Worm (Caenorhabditis elegans) whole organism, mixed stage, embryonic: ENCODE data around the gene F55C12.2.

Experiments
- ceh-39 ChIP-seq: fragments of 150-350 bp; optimal IDR thresholded peaks from 2 replicates; lab custom pipeline; 2014; ENCODE audit warnings: missing biosample characterization, missing genetic modification characterization
- ces-1 ChIP-seq: fragments of 150-350 bp; optimal IDR thresholded peaks from 2 replicates; lab custom pipeline; 2014; ENCODE audit warnings: missing biosample characterization, missing genetic modification reagents, missing genetic modification characterization
- cnd-1 ChIP-seq: fragments of 200-800 bp; sonication (Bioruptor generic); optimal IDR thresholded peaks from 2 replicates; lab custom pipeline; 2018; ENCODE audit warnings: mild to moderate bottlenecking, missing genetic modification characterization, missing compliant biosample characterization
- mep-1 ChIP-seq: fragments of 150-350 bp; optimal IDR thresholded peaks from 2 replicates; lab custom pipeline; 2017; ENCODE audit warnings: missing biosample characterization, missing genetic modification reagents, missing genetic modification characterization, inconsistent platforms
- nhr-237 ChIP-seq: fragments of 150-350 bp; optimal IDR thresholded peaks from 2 replicates; lab custom pipeline; 2014; ENCODE audit warnings: missing biosample characterization, missing genetic modification characterization
- unc-39 ChIP-seq: fragments of 150-350 bp; optimal IDR thresholded peaks from 2 replicates; lab custom pipeline; 2014; ENCODE audit warnings: missing biosample characterization, missing genetic modification characterization
- unc-62 ChIP-seq: fragments of 150-350 bp; optimal IDR thresholded peaks from 2 replicates; lab custom pipeline; 2014; ENCODE audit warnings: missing biosample characterization, missing genetic modification reagents, missing genetic modification characterization
- ztf-11 ChIP-seq: fragments of 150-350 bp; optimal IDR thresholded peaks from 2 replicates; lab custom pipeline; 2014; ENCODE audit warnings: missing biosample characterization, missing genetic modification characterization

DNA sequence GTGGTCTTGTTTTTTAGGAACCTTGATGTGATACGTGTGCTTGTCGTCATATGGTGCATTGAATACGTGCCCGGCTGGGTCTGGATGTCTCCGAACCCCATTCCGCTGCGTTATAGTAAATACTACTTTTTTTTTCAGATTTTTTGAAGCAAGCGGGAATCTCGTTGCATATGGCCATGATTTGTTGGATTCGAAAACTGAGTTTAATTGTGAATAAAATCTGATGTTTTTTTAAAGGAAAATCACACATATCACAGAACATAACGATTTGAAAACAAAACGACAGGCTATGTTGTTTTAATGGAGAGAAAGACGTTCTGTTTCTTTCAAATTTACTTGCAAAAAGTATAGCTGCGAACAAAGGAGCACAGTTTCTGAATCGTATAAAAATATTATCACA, 31.2 kb upstream of the F55C12.2 start, which contains the start of the genes ZK1248.17 and H41C03.3:
- TF ChIP-seq ces-1 (GFP tag; lab: Kevin White, UChicago) (no peak), cnd-1 (tag; lab: Kevin White, UChicago) (no peak), unc-62 (GFP tag; lab: Kevin White, UChicago) (no peak), nhr-237 (tag; lab: Kevin White, UChicago) (no peak), ztf-11 (tag; lab: Kevin White, UChicago) (no peak), mep-1 (tag; lab: Kevin White, UChicago) (no peak), ceh-39 (no peak), unc-39 (no peak)
